Fruit fly (Drosophila melanogaster) whole organism, embryonic: ENCODE results near the gene trbd.

Source experiments
- Abd-B ChIP-seq: fragments of 200-800 bp; sonication (Bioruptor generic); optimal IDR thresholded peaks from 2 replicates; lab custom pipeline; 2018; ENCODE audit warnings: missing biosample characterization, mild to moderate bottlenecking, missing genetic modification characterization, moderate library complexity
- Bteb2 ChIP-seq: fragments of 200-800 bp; sonication (Bioruptor generic); optimal IDR thresholded peaks from 2 replicates; lab custom pipeline; 2016; ENCODE audit warnings: missing biosample characterization, missing genetic modification characterization
- CG10209 ChIP-seq: fragments of 200-800 bp; sonication (Bioruptor generic); optimal IDR thresholded peaks from 3 replicates; lab custom pipeline; 2017; ENCODE audit warnings: missing biosample characterization, mild to moderate bottlenecking, missing genetic modification characterization, missing genetic modification reagents
- CG12391 ChIP-seq: fragments of 200-800 bp; sonication (Bioruptor generic); optimal IDR thresholded peaks from 3 replicates; lab custom pipeline; 2018; ENCODE audit warnings: missing biosample characterization, mild to moderate bottlenecking, missing genetic modification characterization, moderate library complexity
- CG12769 ChIP-seq: fragments of 200-800 bp; sonication (Bioruptor generic); optimal IDR thresholded peaks from 2 replicates; lab custom pipeline; 2019; ENCODE audit warnings: missing biosample characterization, mild to moderate bottlenecking, missing genetic modification characterization, moderate library complexity
- CG13123 ChIP-seq: fragments of 200-800 bp; sonication (Bioruptor generic); optimal IDR thresholded peaks from 2 replicates; lab custom pipeline; 2016; ENCODE audit warnings: missing biosample characterization, missing genetic modification characterization
- CG13296 ChIP-seq: fragments of 200-800 bp; sonication (Bioruptor generic); optimal IDR thresholded peaks from 3 replicates; lab custom pipeline; 2018; ENCODE audit warnings: missing biosample characterization, mild to moderate bottlenecking, missing genetic modification characterization
- CG13424 ChIP-seq: fragments of 200-800 bp; sonication (Bioruptor generic); optimal IDR thresholded peaks from 2 replicates; lab custom pipeline; 2019; ENCODE audit warnings: missing biosample characterization, mild to moderate bottlenecking, missing genetic modification characterization, moderate library complexity
- CG15269 ChIP-seq: fragments of 200-800 bp; sonication (Bioruptor generic); optimal IDR thresholded peaks from 2 replicates; lab custom pipeline; 2018; ENCODE audit warnings: missing biosample characterization, mild to moderate bottlenecking, missing genetic modification characterization, moderate library complexity
- CG17359 ChIP-seq: fragments of 200-800 bp; sonication (Bioruptor generic); optimal IDR thresholded peaks from 3 replicates; lab custom pipeline; 2018; ENCODE audit warnings: missing biosample characterization, mild to moderate bottlenecking, missing genetic modification characterization, moderate library complexity
- CG2120 ChIP-seq: fragments of 200-800 bp; sonication (Bioruptor generic); optimal IDR thresholded peaks from 3 replicates; lab custom pipeline; 2016; ENCODE audit warnings: missing biosample characterization, missing genetic modification characterization
- CG2678 ChIP-seq: fragments of 200-800 bp; sonication (Bioruptor generic); optimal IDR thresholded peaks from 3 replicates; lab custom pipeline; 2019; ENCODE audit warnings: missing biosample characterization, mild to moderate bottlenecking, missing genetic modification characterization, moderate library complexity
- CG6854 ChIP-seq: fragments of 200-800 bp; sonication (Bioruptor generic); optimal IDR thresholded peaks from 3 replicates; lab custom pipeline; 2017; ENCODE audit warnings: missing biosample characterization, mild to moderate bottlenecking, missing genetic modification characterization
- CG7839 ChIP-seq: fragments of 200-800 bp; sonication (Bioruptor generic); optimal IDR thresholded peaks from 3 replicates; lab custom pipeline; 2018; ENCODE audit warnings: missing biosample characterization, mild to moderate bottlenecking, missing genetic modification characterization, moderate library complexity
- CG8281 ChIP-seq: fragments of 200-800 bp; sonication (Bioruptor generic); optimal IDR thresholded peaks from 2 replicates; lab custom pipeline; 2018; ENCODE audit warnings: missing biosample characterization, mild to moderate bottlenecking, missing genetic modification characterization, moderate library complexity
- CHES-1-like ChIP-seq: fragments of 200-800 bp; sonication (Bioruptor generic); optimal IDR thresholded peaks from 2 replicates; lab custom pipeline; 2016; ENCODE audit warnings: missing biosample characterization, missing genetic modification characterization
- Chrac-16 ChIP-seq: fragments of 200-800 bp; sonication (Bioruptor generic); optimal IDR thresholded peaks from 3 replicates; lab custom pipeline; 2016; ENCODE audit warnings: missing biosample characterization, missing genetic modification characterization
- Dll ChIP-seq: fragments of 200-800 bp; sonication (Bioruptor generic); IDR thresholded peaks from 4 replicates; pipeline ENCODE4 v1.3.6; 2022; ENCODE audit warnings: missing biosample characterization, missing genetic modification characterization; ENCODE audit not compliant: partially characterized antibody
- Fer3 ChIP-seq: fragments of 200-800 bp; sonication (Bioruptor generic); optimal IDR thresholded peaks from 2 replicates; lab custom pipeline; 2018; ENCODE audit warnings: missing biosample characterization, mild to moderate bottlenecking, missing genetic modification characterization, moderate library complexity
- H15 ChIP-seq: fragments of 200-800 bp; sonication (Bioruptor generic); IDR thresholded peaks from 3 replicates; pipeline ENCODE4 v1.3.6; 2022; ENCODE audit warnings: missing biosample characterization, missing genetic modification characterization
- HmgZ ChIP-seq: fragments of 200-800 bp; sonication (Bioruptor generic); optimal IDR thresholded peaks from 2 replicates; lab custom pipeline; 2018; ENCODE audit warnings: missing biosample characterization, mild to moderate bottlenecking, missing genetic modification characterization
- Hr51 ChIP-seq, 2 experiments: fragments of 200-800 bp; sonication (Bioruptor generic); optimal IDR thresholded peaks; 2 replicates in 1 of 2; 3 replicates in 1 of 2; lab custom pipeline; 2016 to 2018; ENCODE audit warnings: missing biosample characterization in 2 of 2, missing genetic modification characterization in 2 of 2, mild to moderate bottlenecking in 1 of 2, moderate library complexity in 1 of 2
- Hr78 ChIP-seq, 2 experiments: fragments of 200-800 bp in 1 of 2; fragments of >200 bp in 1 of 2; sonication (Bioruptor generic) in 1 of 2; optimal IDR thresholded peaks; 2 replicates each; lab custom pipeline; 2017 to 2019; ENCODE audit warnings: missing biosample characterization in 2 of 2, missing genetic modification characterization in 2 of 2, mild to moderate bottlenecking in 1 of 2, moderate library complexity in 1 of 2
- Lim3 ChIP-seq: fragments of 200-800 bp; sonication (Bioruptor generic); IDR thresholded peaks from 2 replicates; pipeline ENCODE4 v1.3.6; 2022; ENCODE audit warnings: missing biosample characterization, missing genetic modification characterization
- NFAT ChIP-seq: fragments of 200-800 bp; sonication (Bioruptor generic); IDR thresholded peaks from 2 replicates; pipeline ENCODE4 v1.3.6; 2022; ENCODE audit warnings: missing biosample characterization, missing genetic modification characterization
- Nf-YB ChIP-seq: fragments of 200-800 bp; sonication (Bioruptor generic); optimal IDR thresholded peaks from 3 replicates; lab custom pipeline; 2019; ENCODE audit warnings: missing biosample characterization, mild to moderate bottlenecking, missing genetic modification characterization, moderate library complexity
- PHDP ChIP-seq: fragments of 200-800 bp; sonication (Bioruptor generic); optimal IDR thresholded peaks from 3 replicates; lab custom pipeline; 2018; ENCODE audit warnings: missing biosample characterization, mild to moderate bottlenecking, missing genetic modification characterization, moderate library complexity
- Sox102F ChIP-seq: fragments of 200-800 bp; sonication (Bioruptor generic); optimal IDR thresholded peaks from 2 replicates; lab custom pipeline; 2018; ENCODE audit warnings: missing biosample characterization, mild to moderate bottlenecking, missing genetic modification characterization, moderate library complexity
- Ssrp ChIP-seq: fragments of 200-800 bp; sonication (Bioruptor generic); optimal IDR thresholded peaks from 2 replicates; lab custom pipeline; 2018; ENCODE audit warnings: missing biosample characterization, mild to moderate bottlenecking, missing genetic modification characterization, moderate library complexity
- abd-A ChIP-seq: fragments of 200-800 bp; sonication (Bioruptor generic); optimal IDR thresholded peaks from 3 replicates; lab custom pipeline; 2019; ENCODE audit warnings: missing biosample characterization, mild to moderate bottlenecking, missing genetic modification characterization, moderate library complexity
- az2 ChIP-seq: fragments of 200-800 bp; sonication (Bioruptor generic); optimal IDR thresholded peaks from 3 replicates; lab custom pipeline; 2016; ENCODE audit warnings: missing biosample characterization, missing genetic modification characterization
- bcd ChIP-seq: fragments of 200-800 bp; sonication (Bioruptor generic); optimal IDR thresholded peaks from 2 replicates; lab custom pipeline; 2017; ENCODE audit warnings: missing biosample characterization, mild to moderate bottlenecking, missing genetic modification characterization
- chm ChIP-seq: fragments of 200-800 bp; sonication (Bioruptor generic); IDR thresholded peaks from 2 replicates; pipeline ENCODE4 v1.3.6; 2022; ENCODE audit warnings: missing biosample characterization, missing genetic modification characterization
- cwo ChIP-seq: fragments of 200-800 bp; sonication (Bioruptor generic); optimal IDR thresholded peaks from 3 replicates; lab custom pipeline; 2017; ENCODE audit warnings: missing biosample characterization, missing genetic modification characterization, mild to moderate bottlenecking, moderate library complexity, missing genetic modification reagents
- dmrt11E ChIP-seq: fragments of 200-800 bp; sonication (Bioruptor generic); optimal IDR thresholded peaks from 3 replicates; lab custom pipeline; 2018; ENCODE audit warnings: missing biosample characterization, mild to moderate bottlenecking, missing genetic modification characterization, moderate library complexity
- dpn ChIP-seq, 2 experiments: fragments of 200-800 bp; sonication (Bioruptor generic); optimal IDR thresholded peaks; 3 replicates each; lab custom pipeline; 2016; ENCODE audit warnings: missing biosample characterization in 2 of 2, missing genetic modification characterization in 2 of 2
- fd3F ChIP-seq: fragments of 200-800 bp; sonication (Bioruptor generic); optimal IDR thresholded peaks from 2 replicates; lab custom pipeline; 2018; ENCODE audit warnings: missing biosample characterization, mild to moderate bottlenecking, missing genetic modification characterization, moderate library complexity
- gem ChIP-seq: fragments of 200-800 bp; sonication (Bioruptor generic); optimal IDR thresholded peaks from 2 replicates; lab custom pipeline; 2019; ENCODE audit warnings: missing biosample characterization, mild to moderate bottlenecking, missing genetic modification characterization, moderate library complexity
- jumu ChIP-seq: fragments of 200-800 bp; sonication (Bioruptor generic); optimal IDR thresholded peaks from 3 replicates; lab custom pipeline; 2016; ENCODE audit warnings: missing biosample characterization, missing genetic modification characterization
- lab ChIP-seq: fragments of 200-800 bp; sonication (Bioruptor generic); optimal IDR thresholded peaks from 3 replicates; lab custom pipeline; 2017; ENCODE audit warnings: missing biosample characterization, missing genetic modification characterization, mild to moderate bottlenecking, moderate library complexity, missing genetic modification reagents
- odd ChIP-seq: fragments of 200-800 bp; sonication (Bioruptor generic); optimal IDR thresholded peaks from 2 replicates; lab custom pipeline; 2017; ENCODE audit warnings: missing biosample characterization, mild to moderate bottlenecking, missing genetic modification characterization
- org-1 ChIP-seq: fragments of 200-800 bp; sonication (Bioruptor generic); optimal IDR thresholded peaks from 2 replicates; lab custom pipeline; 2017; ENCODE audit warnings: missing biosample characterization, missing genetic modification characterization
- pum ChIP-seq: fragments of 200-800 bp; sonication (Bioruptor generic); optimal IDR thresholded peaks from 2 replicates; lab custom pipeline; 2016; ENCODE audit warnings: missing biosample characterization, missing genetic modification characterization
- sd ChIP-seq: fragments of 200-800 bp; sonication (Bioruptor generic); optimal IDR thresholded peaks from 3 replicates; lab custom pipeline; 2018; ENCODE audit warnings: missing biosample characterization, mild to moderate bottlenecking, missing genetic modification characterization, moderate library complexity
- tio ChIP-seq: fragments of 200-800 bp; sonication (Bioruptor generic); optimal IDR thresholded peaks from 2 replicates; lab custom pipeline; 2017; ENCODE audit warnings: missing biosample characterization, missing genetic modification characterization, inconsistent platforms
- tup ChIP-seq: fragments of 200-800 bp; sonication (Bioruptor generic); optimal IDR thresholded peaks from 2 replicates; lab custom pipeline; 2016; ENCODE audit warnings: missing biosample characterization, mild to moderate bottlenecking, missing genetic modification characterization, moderate library complexity
- unpg ChIP-seq: fragments of 200-800 bp; sonication (Bioruptor generic); optimal IDR thresholded peaks from 3 replicates; lab custom pipeline; 2018; ENCODE audit warnings: missing biosample characterization, mild to moderate bottlenecking, missing genetic modification characterization, moderate library complexity
- zfh1 ChIP-seq: fragments of 200-800 bp; sonication (Bioruptor generic); IDR thresholded peaks from 3 replicates; pipeline ENCODE4 v1.3.6; 2022; ENCODE audit warnings: missing biosample characterization, missing genetic modification characterization

trbd gene

DNA sequence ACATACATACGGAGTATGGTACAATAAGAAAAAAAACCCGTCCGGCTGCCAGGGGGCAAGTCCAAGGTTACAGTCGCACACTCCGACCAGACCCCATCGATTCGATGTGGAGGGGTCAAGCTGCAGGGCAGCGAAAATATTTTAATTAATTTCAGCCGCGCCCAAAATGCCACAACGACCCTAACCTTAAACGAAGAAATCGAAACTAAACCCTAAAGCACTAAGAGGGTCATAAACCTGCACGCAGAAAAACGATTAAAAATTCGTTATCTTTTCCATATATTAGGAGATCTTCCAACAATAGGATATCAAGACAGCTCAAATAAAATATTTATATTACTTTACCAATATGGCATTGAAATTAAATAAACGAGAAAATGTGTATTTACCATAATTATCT lies 8.9 kb downstream of the trbd start (continued):
- TF ChIP-seq Hr78 (GFP tag; optimal IDR thresholded peaks at IDR 0.05; lab: Kevin White, UChicago) (peak in 1 of 2 experiments; percentile 72), bcd (no peak), Sox102F (GFP tag; lab: Kevin White, UChicago) (peak; percentile 62), CG13296 (GFP tag; lab: Kevin White, UChicago) (no peak), Bteb2 (no peak), Abd-B (GFP tag; lab: Kevin White, UChicago) (peak; percentile 36), CG15269 (tag; lab: Kevin White, UChicago) (peak; percentile 62), Hr51 (GFP tag; optimal IDR thresholded peaks at IDR 0.05; lab: Kevin White, UChicago) (peak in 1 of 2 experiments; percentile 64), jumu (no peak), Chrac-16 (GFP tag; lab: Kevin White, UChicago) (no peak), fd3F (GFP tag; lab: Kevin White, UChicago) (peak; percentile 43), CG2120 (GFP tag; lab: Kevin White, UChicago) (peak; percentile 33), sd (tag; lab: Kevin White, UChicago) (peak; percentile 67), Nf-YB (no peak), Ssrp (peak; percentile 24), pum (GFP tag; lab: Kevin White, UChicago) (no peak), CG7839 (tag; lab: Kevin White, UChicago) (peak; percentile 27), gem (tag; lab: Kevin White, UChicago) (peak; percentile 58), odd (no peak), az2 (GFP tag; lab: Kevin White, UChicago) (peak; percentile 25), CG2678 (tag; lab: Kevin White, UChicago) (peak; percentile 7), dpn (GFP tag; optimal IDR thresholded peaks at IDR 0.05; lab: Kevin White, UChicago) (peak in 1 of 2 experiments; percentile 9), CG12391 (tag; lab: Kevin White, UChicago) (peak; percentile 21), unpg (GFP tag; lab: Kevin White, UChicago) (peak; percentile 13), PHDP (peak; percentile 2), chm (GFP tag; lab: Robert Waterston, UW) (no peak)

dm6 chr3R:9701148-9701703 lies 9.6 kb downstream of the trbd start:
- TF ChIP-seq HmgZ (tag; lab: Kevin White, UChicago) (peak; percentile 21), cwo (GFP tag; lab: Kevin White, UChicago) (peak; percentile 10), CG10209 (peak; percentile 34), CG13123 (GFP tag; lab: Kevin White, UChicago) (peak; percentile 0), CG13424 (tag; lab: Kevin White, UChicago) (peak; percentile 21), CHES-1-like (GFP tag; lab: Kevin White, UChicago) (peak; percentile 42), NFAT (GFP tag; lab: Robert Waterston, UW) (no peak), lab (GFP tag; lab: Kevin White, UChicago) (peak; percentile 57), CG2120 (GFP tag; lab: Kevin White, UChicago) (peak; percentile 38), CG6854 (peak; percentile 22), tio (GFP tag; lab: Kevin White, UChicago) (peak; percentile 37), org-1 (GFP tag; lab: Kevin White, UChicago) (peak; percentile 33), abd-A (tag; lab: Kevin White, UChicago) (peak; percentile 3), Nf-YB (peak; percentile 8), tup (GFP tag; lab: Kevin White, UChicago) (no peak), H15 (GFP tag; lab: Robert Waterston, UW) (no peak), Dll (no peak), dmrt11E (tag; lab: Kevin White, UChicago) (no peak), zfh1 (GFP tag; lab: Robert Waterston, UW) (no peak), Fer3 (tag; lab: Kevin White, UChicago) (peak; percentile 39), CG12769 (tag; lab: Kevin White, UChicago) (peak; percentile 57), Lim3 (no peak), unpg (GFP tag; lab: Kevin White, UChicago) (peak; percentile 35), CG17359 (tag; lab: Kevin White, UChicago) (peak; percentile 51), CG8281 (tag; lab: Kevin White, UChicago) (peak; percentile 1)
